Fruit fly (Drosophila melanogaster): ENCODE measurements around the gene CG34367.

Gene CG34367

dm6 chr2L:10373605-10374269 lies 20.0 kb upstream of the CG34367 start, which contains the start of gene rho-5:
Gene rho-5, minus strand, starts transcription at chr2L:10373900.
- TF ChIP-seq noc (tag; optimal IDR thresholded peaks at IDR 0.05) = no peak

dm6 chr2L:10372297-10372696 lies 18.6 kb upstream of the CG34367 start:
- no peak for TF ChIP-seq noc (tag; optimal IDR thresholded peaks at IDR 0.05)

DNA sequence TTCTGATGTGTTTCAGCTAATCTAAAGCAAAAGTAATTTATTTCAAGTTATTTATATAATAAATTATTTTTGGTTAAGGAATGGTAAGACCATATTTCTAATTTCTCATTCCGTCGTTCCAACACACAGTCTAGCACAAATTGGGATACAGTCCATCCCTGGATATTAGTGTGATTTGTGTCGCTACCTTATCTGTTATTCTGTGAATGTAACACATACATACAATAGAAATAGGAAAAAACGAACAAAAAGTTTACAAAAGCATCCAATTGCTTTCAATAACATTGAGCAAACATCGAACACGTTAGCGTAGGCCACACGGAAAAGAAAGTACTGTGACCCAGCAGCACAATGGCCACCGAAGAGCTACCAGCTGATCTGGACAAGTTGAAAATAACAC lies 12.8 kb upstream of the CG34367 start, which contains the start of gene CG5056:
TSS of gene CG5056 (plus strand) at position 168 of the 400 bp plus-strand sequence.
- TF ChIP-seq noc (tag; optimal IDR thresholded peaks at IDR 0.05) = no peak

- TF ChIP-seq noc (tag; optimal IDR thresholded peaks at IDR 0.05) = no peak
These were observed 10.5 kb upstream of the CG34367 start, which contains the start of gene lft for dm6 chr2L:10364229-10364628. Gene lft, plus strand, starts transcription at chr2L:10364471.

dm6 chr2L:10362408-10363067 lies 8.8 kb upstream of the CG34367 start, which contains the start of the genes Cand1 and pim:
Gene Cand1, minus strand, starts transcription at chr2L:10362707.
Gene pim, plus strand, starts transcription at chr2L:10362989.
- TF ChIP-seq noc (tag; optimal IDR thresholded peaks at IDR 0.05) = no peak

DNA sequence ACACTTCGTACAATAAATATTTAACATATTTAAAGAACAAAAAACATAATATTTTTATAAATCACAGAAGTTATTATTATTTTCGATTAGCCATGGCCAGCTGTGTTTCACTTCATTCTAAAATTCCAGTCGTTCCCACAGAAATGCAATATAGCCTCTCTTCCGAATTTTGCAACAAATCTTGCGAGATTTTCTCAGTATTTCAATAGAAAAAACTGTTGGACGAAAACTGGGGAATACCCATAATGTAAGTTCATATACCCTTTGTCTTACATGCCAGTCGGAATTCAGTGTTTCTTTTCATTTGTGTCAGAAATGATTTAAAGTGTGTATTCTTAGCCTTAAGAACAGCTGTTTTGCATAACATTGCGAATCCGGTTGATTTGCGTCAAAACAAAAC lies 2.8 kb upstream of the CG34367 start, which contains the start of the genes CtsL4 and ClpP:
TSS of gene CtsL4 (minus strand) at position 90 of the 400 bp plus-strand sequence.
TSS of gene ClpP (plus strand) at position 288 of the 400 bp plus-strand sequence.
- no peak for TF ChIP-seq noc (tag; optimal IDR thresholded peaks at IDR 0.05)

dm6 chr2L:10351130-10351529 lies 2.6 kb downstream of the CG34367 start:
- TF ChIP-seq noc (tag; optimal IDR thresholded peaks at IDR 0.05) = no peak

dm6 chr2L:10344029-10344606 lies 9.6 kb downstream of the CG34367 start, which contains the start of gene Frmd5:
Gene Frmd5, plus strand, starts transcription at chr2L:10344442.
- no peak for TF ChIP-seq noc (tag; optimal IDR thresholded peaks at IDR 0.05)

dm6 chr2L:10342471-10342870 lies 11.2 kb downstream of the CG34367 start, which contains the start of gene Sps2:
Gene Sps2, plus strand, starts transcription at chr2L:10342594.
- no peak for TF ChIP-seq noc (tag; optimal IDR thresholded peaks at IDR 0.05)

- TF ChIP-seq noc (tag; optimal IDR thresholded peaks at IDR 0.05) = peak; percentile 14
These were observed 12.3 kb downstream of the CG34367 start, which contains the start of gene CG31715 for dm6 chr2L:10341405-10341804. Gene CG31715, plus strand, starts transcription at chr2L:10341616.

DNA sequence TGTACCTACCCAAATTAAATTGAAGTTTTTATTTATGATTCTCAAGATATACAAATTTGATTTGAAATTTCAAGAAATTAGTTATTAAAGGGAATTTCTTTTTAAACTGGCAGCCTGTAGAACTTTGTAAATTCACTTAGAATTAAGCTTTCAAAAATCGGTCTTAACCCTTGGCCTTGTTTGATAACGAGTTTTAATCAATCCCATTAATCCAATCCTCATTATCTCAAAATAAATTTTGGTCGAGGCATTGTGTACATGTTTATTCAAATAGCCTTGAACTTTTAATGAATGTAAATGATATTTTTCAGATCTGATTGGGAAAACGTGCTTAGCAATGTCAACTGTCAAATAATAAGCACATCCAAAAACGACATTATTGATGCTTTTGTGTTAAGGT lies 13.9 kb downstream of the CG34367 start:
- TF ChIP-seq noc (tag; optimal IDR thresholded peaks at IDR 0.05) = no peak

DNA sequence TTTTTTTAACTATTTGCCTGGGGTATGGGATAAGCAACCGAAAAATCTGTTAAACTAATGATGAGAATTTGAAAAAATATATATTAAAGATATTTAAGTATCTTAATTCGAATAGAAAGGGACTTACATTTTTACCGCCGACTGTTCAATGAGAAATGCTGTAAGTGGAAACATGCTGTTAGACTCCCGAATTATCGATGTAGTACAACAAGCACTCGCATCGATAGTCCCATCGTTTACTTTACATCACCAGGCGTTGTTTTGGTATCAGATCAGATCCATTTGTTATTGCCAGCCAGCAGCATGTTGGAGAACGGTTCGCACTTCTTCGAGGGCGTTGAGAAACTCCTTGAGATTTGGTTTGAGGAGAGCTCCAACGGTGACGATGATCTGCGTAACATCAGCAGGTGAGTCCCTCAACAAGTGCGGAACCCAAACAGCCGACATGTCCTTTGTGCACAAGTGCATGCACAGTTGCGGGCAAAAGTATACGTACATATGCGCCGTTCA lies 14.4 kb downstream of the CG34367 start, which contains the start of gene SamDC:
TSS of gene SamDC (plus strand) at position 246 of the 510 bp plus-strand sequence.
- no peak for TF ChIP-seq noc (tag; optimal IDR thresholded peaks at IDR 0.05)

DNA sequence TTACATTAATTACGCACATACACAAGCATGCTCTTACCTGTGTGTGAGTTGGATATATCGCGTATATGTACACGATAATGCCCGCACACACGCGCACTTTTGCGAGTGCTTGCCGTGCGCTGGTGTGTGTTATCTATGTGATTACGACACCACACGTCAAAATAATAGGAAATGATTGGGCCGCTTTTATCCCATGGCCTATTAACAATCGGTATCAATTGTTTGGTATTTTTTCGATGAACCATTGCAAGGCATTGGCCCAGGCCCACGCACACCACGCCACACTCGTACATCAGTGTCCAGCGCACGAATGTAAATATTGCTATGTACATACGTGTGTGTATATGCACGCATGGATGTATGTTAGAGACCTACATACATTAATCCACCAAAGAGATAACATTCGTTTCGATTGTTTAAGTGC lies 18.8 kb downstream of the CG34367 start:
- peak; percentile 89 for TF ChIP-seq noc (tag; optimal IDR thresholded peaks at IDR 0.05)

DNA sequence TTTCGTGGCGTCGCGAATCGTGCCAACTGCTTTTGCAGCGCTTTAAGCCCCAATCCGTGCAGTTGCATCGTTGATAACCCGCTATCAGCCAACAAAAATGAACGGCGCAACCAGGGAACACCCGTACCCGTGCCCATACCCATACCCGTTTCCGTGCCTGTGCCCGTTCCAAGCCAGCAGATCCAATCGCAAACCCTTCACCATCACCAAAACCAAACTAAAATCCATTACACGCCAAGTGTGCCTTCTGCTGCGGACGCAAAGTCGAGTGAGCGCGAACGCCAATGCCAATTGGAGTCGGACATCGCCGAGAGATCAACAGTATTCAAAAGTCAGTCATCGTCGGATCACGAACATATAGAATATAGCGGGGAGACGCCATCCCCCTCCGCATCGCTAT lies 19.5 kb downstream of the CG34367 start:
- TF ChIP-seq noc (tag; optimal IDR thresholded peaks at IDR 0.05) = no peak

DNA sequence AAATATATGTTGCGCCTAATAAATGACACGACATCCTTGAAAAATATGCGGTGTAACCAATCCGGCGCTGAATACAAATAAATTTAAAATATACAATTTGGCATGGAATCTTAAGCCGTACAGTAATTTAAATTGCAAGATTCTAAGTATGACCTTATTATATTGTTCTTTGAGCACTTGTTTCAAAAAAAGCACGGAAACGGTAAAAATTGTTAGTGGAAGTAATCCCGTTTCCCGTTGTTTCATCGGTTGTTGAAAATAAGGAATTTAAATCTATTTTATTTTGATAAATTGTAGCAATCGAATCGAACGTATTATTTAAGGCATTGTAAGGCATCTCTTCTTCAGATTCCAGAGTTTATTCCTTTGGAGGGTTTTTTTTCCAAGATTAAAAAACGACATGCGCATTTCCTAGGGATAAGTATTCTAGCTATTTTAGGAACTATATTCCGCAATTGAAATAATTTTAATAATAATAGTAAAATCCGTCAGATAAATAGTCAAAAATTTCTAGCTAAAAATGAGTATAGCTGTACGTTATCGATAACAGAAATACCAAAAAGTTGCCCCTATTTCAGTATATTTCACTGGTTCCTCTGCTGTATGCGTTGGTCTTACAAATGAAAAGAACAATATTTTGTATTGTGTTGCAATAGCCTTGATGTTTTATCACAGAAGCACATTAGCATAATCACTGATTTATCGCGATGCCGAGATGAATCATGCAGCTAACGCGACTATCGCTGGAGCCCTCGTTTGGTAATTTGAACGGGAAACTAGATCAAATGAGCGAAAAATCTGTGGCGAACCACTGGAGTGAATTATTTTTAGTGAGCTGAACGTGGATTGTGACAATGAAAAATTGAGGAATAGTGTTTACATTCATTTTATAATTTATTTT lies 20.4 kb downstream of the CG34367 start, which contains the start of gene GATAd:
TSS of gene GATAd (plus strand) at position 644 of the 901 bp plus-strand sequence.
- no peak for TF ChIP-seq noc (tag; optimal IDR thresholded peaks at IDR 0.05)
